Worm (Caenorhabditis elegans) whole organism, early embryonic: ENCODE data around the gene C06E2.5.

Experiments used
- aly-1 ChIP-seq: sonication (generic microtip); optimal IDR thresholded peaks from 2 replicates; lab custom pipeline; 2016; ENCODE audit warnings: missing genetic modification characterization, missing compliant biosample characterization
- ama-1 ChIP-seq: fragments of 150-350 bp; optimal IDR thresholded peaks from 2 replicates; lab custom pipeline; 2014
- hnd-1 ChIP-seq: sonication (generic microtip); optimal IDR thresholded peaks from 2 replicates; lab custom pipeline; 2016; ENCODE audit warnings: missing genetic modification characterization, missing compliant biosample characterization
- pes-1 ChIP-seq: fragments of 200-800 bp; sonication (Bioruptor generic); IDR thresholded peaks from 2 replicates; pipeline ENCODE4 v1.3.6; 2022; ENCODE audit warnings: missing genetic modification reagents, missing genetic modification characterization, missing compliant biosample characterization
- scrt-1 ChIP-seq: fragments of 200-800 bp; sonication (Bioruptor generic); IDR thresholded peaks from 2 replicates; pipeline ENCODE4 v1.3.6; 2022; ENCODE audit warnings: missing genetic modification characterization, missing compliant biosample characterization
- tbx-37 ChIP-seq: fragments of 200-800 bp; sonication (Bioruptor generic); conservative IDR thresholded peaks from 2 replicates; pipeline ENCODE4 v1.3.6; 2022; ENCODE audit warnings: missing genetic modification reagents, missing genetic modification characterization, missing compliant biosample characterization
- tra-4 ChIP-seq: sonication (generic microtip); optimal IDR thresholded peaks from 2 replicates; lab custom pipeline; 2017; ENCODE audit warnings: missing genetic modification characterization, missing compliant biosample characterization

ce11 chrX:8817929-8818328 is 39.8 kb downstream of the C06E2.5 start:
- TF ChIP-seq tra-4 (peak; percentile 38), ama-1 (lab: Kevin White, UChicago) (no peak), pes-1 (GFP tag; lab: Robert Waterston, UW) (peak; percentile 84), aly-1 (tag; lab: Kevin White, UChicago) (peak; percentile 25), tbx-37 (peak; percentile 13; the same call in 1 of the 2 replicates), hnd-1 (tag; lab: Kevin White, UChicago) (peak; percentile 16), scrt-1 (GFP tag; lab: Robert Waterston, UW) (peak; percentile 79)
